Worm (Caenorhabditis elegans) whole organism, young adult: ENCODE data around the gene abu-14.

Experiments
- B0261.1 ChIP-seq: sonication (generic microtip); optimal IDR thresholded peaks from 2 replicates; lab custom pipeline; 2016; ENCODE audit warnings: mild to moderate bottlenecking, missing genetic modification characterization, moderate library complexity, missing compliant biosample characterization
- B0336.3 ChIP-seq: fragments of 200-800 bp; sonication (Bioruptor generic); IDR thresholded peaks from 2 replicates; pipeline ENCODE4 v1.3.6; 2022; ENCODE audit warnings: missing genetic modification characterization, missing compliant biosample characterization
- C06A6.2 ChIP-seq: fragments of 200-800 bp; sonication (Bioruptor generic); conservative IDR thresholded peaks from 2 replicates; pipeline ENCODE4 v1.3.6; 2022; ENCODE audit warnings: missing genetic modification characterization, missing compliant biosample characterization
- C17E4.6 ChIP-seq: fragments of 200-800 bp; sonication (Bioruptor generic); IDR thresholded peaks from 2 replicates; pipeline ENCODE4 v1.3.6; 2022; ENCODE audit warnings: missing genetic modification reagents, missing genetic modification characterization, missing compliant biosample characterization
- F22D6.2 ChIP-seq: sonication (generic microtip); optimal IDR thresholded peaks from 2 replicates; lab custom pipeline; 2016; ENCODE audit warnings: mild to moderate bottlenecking, missing genetic modification characterization, missing compliant biosample characterization
- F33H1.4 ChIP-seq: fragments of 200-800 bp; sonication (Bioruptor generic); IDR thresholded peaks from 2 replicates; pipeline ENCODE4 v1.3.6; 2022; ENCODE audit warnings: missing genetic modification reagents, missing genetic modification characterization, missing compliant biosample characterization
- F37B4.10 ChIP-seq: fragments of 200-800 bp; sonication (Bioruptor generic); IDR thresholded peaks from 2 replicates; pipeline ENCODE4 v1.3.6; 2022; ENCODE audit warnings: missing genetic modification characterization, missing compliant biosample characterization
- F52B5.7 ChIP-seq: sonication (generic microtip); optimal IDR thresholded peaks from 2 replicates; lab custom pipeline; 2016; ENCODE audit warnings: mild to moderate bottlenecking, missing genetic modification characterization, missing compliant biosample characterization
- K11D2.4 ChIP-seq: fragments of 200-800 bp; sonication (Bioruptor generic); IDR thresholded peaks from 2 replicates; pipeline ENCODE4 v1.3.6; 2022; ENCODE audit warnings: missing genetic modification reagents, missing genetic modification characterization, missing compliant biosample characterization
- Y53G8AR.9 ChIP-seq: fragments of 200-800 bp; sonication (Bioruptor generic); conservative IDR thresholded peaks from 2 replicates; pipeline ENCODE4 v1.3.6; 2022; ENCODE audit warnings: missing genetic modification reagents, missing genetic modification characterization, missing compliant biosample characterization
- Y56A3A.18 ChIP-seq: fragments of 200-800 bp; sonication (Bioruptor generic); IDR thresholded peaks from 2 replicates; pipeline ENCODE4 v1.3.6; 2022; ENCODE audit warnings: missing genetic modification reagents, missing genetic modification characterization, missing compliant biosample characterization
- ZK185.1 ChIP-seq: sonication (generic microtip); optimal IDR thresholded peaks from 2 replicates; lab custom pipeline; 2016; ENCODE audit warnings: mild to moderate bottlenecking, missing genetic modification characterization, missing compliant biosample characterization; ENCODE audit not compliant: poor library complexity, severe bottlenecking
- aptf-3 ChIP-seq: fragments of 200-800 bp; sonication (Bioruptor generic); IDR thresholded peaks from 2 replicates; pipeline ENCODE4 v1.3.6; 2022; ENCODE audit warnings: missing genetic modification characterization, missing compliant biosample characterization
- athp-1 ChIP-seq: sonication (generic microtip); optimal IDR thresholded peaks from 2 replicates; lab custom pipeline; 2017; ENCODE audit warnings: mild to moderate bottlenecking, missing genetic modification characterization, missing compliant biosample characterization
- attf-3 ChIP-seq: fragments of 200-800 bp; sonication (Bioruptor generic); conservative IDR thresholded peaks from 2 replicates; pipeline ENCODE4 v1.3.6; 2022; ENCODE audit warnings: missing genetic modification reagents, missing genetic modification characterization, missing compliant biosample characterization
- attf-5 ChIP-seq: fragments of 200-800 bp; sonication (Bioruptor generic); optimal IDR thresholded peaks from 2 replicates; lab custom pipeline; 2018; ENCODE audit warnings: mild to moderate bottlenecking, missing genetic modification characterization, missing compliant biosample characterization
- ccch-3 ChIP-seq: fragments of 200-800 bp; sonication (Bioruptor generic); optimal IDR thresholded peaks from 2 replicates; lab custom pipeline; 2018; ENCODE audit warnings: mild to moderate bottlenecking, missing genetic modification characterization, missing compliant biosample characterization
- cebp-2 ChIP-seq: fragments of 200-800 bp; sonication (Bioruptor generic); IDR thresholded peaks from 2 replicates; pipeline ENCODE4 v1.3.6; 2022; ENCODE audit warnings: missing genetic modification characterization, missing compliant biosample characterization
- ceh-100 ChIP-seq: fragments of 200-800 bp; sonication (Bioruptor generic); IDR thresholded peaks from 2 replicates; pipeline ENCODE4 v1.3.6; 2022; ENCODE audit warnings: missing genetic modification reagents, missing genetic modification characterization, missing compliant biosample characterization
- ceh-58 ChIP-seq: fragments of 200-800 bp; sonication (Bioruptor generic); IDR thresholded peaks from 2 replicates; pipeline ENCODE4 v1.3.6; 2022; ENCODE audit warnings: missing genetic modification characterization, missing compliant biosample characterization
- dox-1 ChIP-seq: fragments of 200-800 bp; sonication (Bioruptor generic); IDR thresholded peaks from 2 replicates; pipeline ENCODE4 v1.3.6; 2022; ENCODE audit warnings: missing genetic modification reagents, missing genetic modification characterization, missing compliant biosample characterization
- dpl-1 ChIP-seq: fragments of 150-350 bp; optimal IDR thresholded peaks from 2 replicates; lab custom pipeline; 2014; ENCODE audit warnings: missing biosample characterization, missing genetic modification reagents, missing genetic modification characterization
- egl-18 ChIP-seq: fragments of 200-800 bp; sonication (Bioruptor generic); IDR thresholded peaks from 2 replicates; pipeline ENCODE4 v1.3.6; 2022; ENCODE audit warnings: missing genetic modification reagents, missing genetic modification characterization, missing compliant biosample characterization
- ets-4 ChIP-seq: fragments of 200-800 bp; sonication (Bioruptor generic); optimal IDR thresholded peaks from 2 replicates; lab custom pipeline; 2018; ENCODE audit warnings: mild to moderate bottlenecking, missing genetic modification characterization, missing compliant biosample characterization
- hlh-12 ChIP-seq: sonication (generic microtip); optimal IDR thresholded peaks from 2 replicates; lab custom pipeline; 2016; ENCODE audit warnings: missing genetic modification characterization, missing compliant biosample characterization
- hrde-1 ChIP-seq: sonication (generic microtip); optimal IDR thresholded peaks from 2 replicates; lab custom pipeline; 2016; ENCODE audit warnings: missing genetic modification characterization, mild to moderate bottlenecking, missing compliant biosample characterization, moderate library complexity, missing genotype, missing genetic modification reagents, borderline replicate concordance
- lin-26 ChIP-seq: fragments of 200-800 bp; sonication (Bioruptor generic); IDR thresholded peaks from 2 replicates; pipeline ENCODE4 v1.3.6; 2022; ENCODE audit warnings: missing genetic modification reagents, missing genetic modification characterization, missing compliant biosample characterization
- lin-35 ChIP-seq, 3 experiments: fragments of 150-350 bp in 2 of 3; sonication (generic microtip) in 1 of 3; optimal IDR thresholded peaks; 2 replicates each; lab custom pipeline; 2014 to 2018; ENCODE audit warnings: missing biosample characterization in 3 of 3, missing genetic modification characterization in 3 of 3, missing genetic modification reagents in 3 of 3
- lin-54 ChIP-seq: fragments of 200-800 bp; sonication (Bioruptor generic); optimal IDR thresholded peaks from 2 replicates; lab custom pipeline; 2018; ENCODE audit warnings: mild to moderate bottlenecking, missing genetic modification characterization, missing compliant biosample characterization
- madf-10 ChIP-seq: sonication (generic microtip); optimal IDR thresholded peaks from 2 replicates; lab custom pipeline; 2016; ENCODE audit warnings: mild to moderate bottlenecking, missing genetic modification characterization, missing compliant biosample characterization
- madf-3 ChIP-seq: fragments of 200-800 bp; sonication (Bioruptor generic); IDR thresholded peaks from 2 replicates; pipeline ENCODE4 v1.3.6; 2022; ENCODE audit warnings: missing genetic modification reagents, missing genetic modification characterization, missing compliant biosample characterization
- madf-6 ChIP-seq: fragments of 200-800 bp; sonication (Bioruptor generic); IDR thresholded peaks from 2 replicates; pipeline ENCODE4 v1.3.6; 2022; ENCODE audit warnings: missing genetic modification reagents, missing genetic modification characterization, missing compliant biosample characterization
- madf-8 ChIP-seq: fragments of 200-800 bp; sonication (Bioruptor generic); conservative IDR thresholded peaks from 2 replicates; pipeline ENCODE4 v1.3.6; 2022; ENCODE audit warnings: missing genetic modification reagents, missing genetic modification characterization, missing compliant biosample characterization
- mes-4 ChIP-seq: sonication (generic microtip); optimal IDR thresholded peaks from 2 replicates; lab custom pipeline; 2016; ENCODE audit warnings: missing genotype, missing genetic modification characterization, missing compliant biosample characterization
- mxl-1 ChIP-seq: sonication (generic microtip); optimal IDR thresholded peaks from 2 replicates; lab custom pipeline; 2016; ENCODE audit warnings: missing genetic modification characterization, missing compliant biosample characterization
- nhr-120 ChIP-seq: fragments of 200-800 bp; sonication (Bioruptor generic); IDR thresholded peaks from 2 replicates; pipeline ENCODE4 v1.3.6; 2022; ENCODE audit warnings: missing genetic modification characterization, missing compliant biosample characterization
- nhr-179 ChIP-seq: sonication (generic microtip); optimal IDR thresholded peaks from 2 replicates; lab custom pipeline; 2016; ENCODE audit warnings: mild to moderate bottlenecking, missing genetic modification characterization, missing compliant biosample characterization
- nhr-90 ChIP-seq: sonication (generic microtip); optimal IDR thresholded peaks from 2 replicates; lab custom pipeline; 2016; ENCODE audit warnings: missing genotype, mild to moderate bottlenecking, missing genetic modification characterization, missing compliant biosample characterization
- rec-8 ChIP-seq, 2 experiments: sonication (generic microtip); optimal IDR thresholded peaks; 2 replicates each; lab custom pipeline; 2016; ENCODE audit warnings: mild to moderate bottlenecking in 2 of 2, missing genetic modification characterization in 2 of 2, missing genetic modification reagents in 2 of 2, missing genotype in 2 of 2, missing biosample characterization in 1 of 2, missing compliant biosample characterization in 1 of 2, moderate library complexity in 1 of 2
- repo-1 ChIP-seq: sonication (generic microtip); optimal IDR thresholded peaks from 2 replicates; lab custom pipeline; 2017; ENCODE audit warnings: mild to moderate bottlenecking, missing genetic modification characterization, missing compliant biosample characterization
- snpc-1.1 ChIP-seq: sonication (generic microtip); optimal IDR thresholded peaks from 2 replicates; lab custom pipeline; 2017; ENCODE audit warnings: missing genetic modification characterization, mild to moderate bottlenecking, missing compliant biosample characterization, antibody characterized with exemption, moderate library complexity, missing genotype, missing genetic modification reagents; ENCODE audit not compliant: insufficient read depth
- snpc-4 ChIP-seq, 5 experiments: fragments of 150-350 bp in 1 of 5; sonication (generic microtip) in 4 of 5; optimal IDR thresholded peaks; 2 replicates each; lab custom pipeline; 2014 to 2018; ENCODE audit warnings: missing genetic modification characterization in 5 of 5, missing biosample characterization in 3 of 5, antibody characterized with exemption in 2 of 5, mild to moderate bottlenecking in 2 of 5, missing compliant biosample characterization in 2 of 5, missing genotype in 2 of 5, moderate library complexity in 2 of 5, missing genetic modification reagents in 1 of 5
- tbp1 ChIP-seq: fragments of 200-800 bp; sonication (Bioruptor generic); optimal IDR thresholded peaks from 2 replicates; lab custom pipeline; 2018; ENCODE audit warnings: mild to moderate bottlenecking, missing genetic modification characterization, missing compliant biosample characterization
- tbx-9 ChIP-seq: sonication (generic microtip); optimal IDR thresholded peaks from 2 replicates; lab custom pipeline; 2016; ENCODE audit warnings: borderline replicate concordance, missing genetic modification characterization, inconsistent platforms, missing compliant biosample characterization
- unc-62 ChIP-seq: fragments of 150-350 bp; optimal IDR thresholded peaks from 2 replicates; lab custom pipeline; 2014; ENCODE audit warnings: missing biosample characterization, missing genetic modification reagents, missing genetic modification characterization
- zfh-2 ChIP-seq: fragments of 200-800 bp; sonication (Bioruptor generic); conservative IDR thresholded peaks from 2 replicates; pipeline ENCODE4 v1.3.6; 2022; ENCODE audit warnings: missing genetic modification reagents, missing genetic modification characterization, missing compliant biosample characterization
- zim-3 ChIP-seq: sonication (generic microtip); optimal IDR thresholded peaks from 2 replicates; lab custom pipeline; 2017; ENCODE audit warnings: mild to moderate bottlenecking, missing genetic modification characterization, moderate library complexity, missing compliant biosample characterization
- ztf-18 ChIP-seq: sonication (generic microtip); optimal IDR thresholded peaks from 2 replicates; lab custom pipeline; 2016; ENCODE audit warnings: missing genotype, mild to moderate bottlenecking, missing genetic modification characterization, missing compliant biosample characterization

abu-14 gene

DNA sequence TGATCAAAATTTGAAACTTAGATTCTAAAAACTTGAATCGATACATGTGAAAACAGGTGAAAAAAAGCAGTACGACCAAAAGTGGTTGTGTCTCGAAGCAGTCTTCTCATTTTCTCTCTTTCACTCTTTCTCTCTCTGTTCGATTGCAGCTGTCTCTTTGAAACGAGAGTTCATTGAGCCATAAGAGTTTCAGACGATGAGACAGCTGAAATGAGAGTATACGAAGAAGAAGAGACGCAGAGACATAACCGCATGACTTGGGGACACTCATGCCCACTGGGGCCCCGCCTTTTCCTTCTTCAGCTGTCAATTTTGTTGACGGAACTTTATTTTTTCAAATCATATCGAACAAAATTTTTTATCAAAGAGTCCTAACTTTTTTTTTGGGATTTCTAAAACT lies 47.0 kb upstream of the abu-14 start:
- TF ChIP-seq tbx-9 (tag; lab: Kevin White, UChicago) (no peak), F52B5.7 (no peak), egl-18 (GFP tag; lab: Robert Waterston, UW) (peak; percentile 4; the same call in 1 of the 2 replicates), madf-6 (no peak), cebp-2 (no peak), tbp1 (GFP tag; lab: Kevin White, UChicago) (peak; percentile 48), ZK185.1 (peak; percentile 74), madf-10 (tag; lab: Kevin White, UChicago) (peak; percentile 49), Y53G8AR.9 (GFP tag; lab: Robert Waterston, UW) (0 out of 2 replicates have a peak, but pooled peaks have one; percentile 31), nhr-90 (peak; percentile 1), ets-4 (no peak), zfh-2 (peak; percentile 32; the same call in 1 of the 2 replicates), ceh-58 (no peak), nhr-179 (tag; lab: Kevin White, UChicago) (no peak), zim-3 (tag; lab: Kevin White, UChicago) (no peak), F37B4.10 (GFP tag; lab: Robert Waterston, UW) (0 out of 2 replicates have a peak, but pooled peaks have one; percentile 68), C06A6.2 (GFP tag; lab: Robert Waterston, UW) (0 out of 2 replicates have a peak, but pooled peaks have one; percentile 47), F33H1.4 (no peak), K11D2.4 (GFP tag; lab: Robert Waterston, UW) (peak; percentile 70; the same call in 1 of the 2 replicates), mxl-1 (tag; lab: Kevin White, UChicago) (no peak), hrde-1 (tag; lab: Kevin White, UChicago) (no peak), F22D6.2 (peak; percentile 44), snpc-1.1 (tag; lab: Kevin White, UChicago) (no peak), lin-35 (GFP tag; optimal IDR thresholded peaks at IDR 0.05; lab: Kevin White, UChicago) (peak in 1 of 3 experiments; percentile 65), B0336.3 (GFP tag; lab: Robert Waterston, UW) (peak; percentile 61; the same call in 1 of the 2 replicates), ccch-3 (GFP tag; lab: Kevin White, UChicago) (no peak), attf-3 (GFP tag; lab: Robert Waterston, UW) (0 out of 2 replicates have a peak, but pooled peaks have one; percentile 36), madf-3 (peak; percentile 57; the same call in 1 of the 2 replicates), lin-54 (GFP tag; lab: Kevin White, UChicago) (peak; percentile 47), nhr-120 (GFP tag; lab: Robert Waterston, UW) (no peak), C17E4.6 (GFP tag; lab: Robert Waterston, UW) (no peak), dox-1 (GFP tag; lab: Robert Waterston, UW) (peak; percentile 72), aptf-3 (no peak), ztf-18 (peak; percentile 16), snpc-4 (GFP tag; optimal IDR thresholded peaks at IDR 0.05; lab: Kevin White, UChicago) (no peak), snpc-4 (tag; optimal IDR thresholded peaks at IDR 0.05; lab: Kevin White, UChicago) (peak in 1 of 4 experiments; percentile 48), hlh-12 (tag; lab: Kevin White, UChicago) (no peak), attf-5 (GFP tag; lab: Kevin White, UChicago) (peak; percentile 83), rec-8 (tag; optimal IDR thresholded peaks at IDR 0.05; lab: Kevin White, UChicago) (no peak), B0261.1 (tag; lab: Kevin White, UChicago) (no peak), lin-26 (GFP tag; lab: Robert Waterston, UW) (peak; percentile 71), mes-4 (no peak), ceh-100 (GFP tag; lab: Robert Waterston, UW) (no peak), athp-1 (tag; lab: Kevin White, UChicago) (no peak), dpl-1 (GFP tag; lab: Kevin White, UChicago) (no peak), Y56A3A.18 (GFP tag; lab: Robert Waterston, UW) (no peak), unc-62 (GFP tag; lab: Kevin White, UChicago) (peak; percentile 86), madf-8 (GFP tag; lab: Robert Waterston, UW) (no peak), repo-1 (tag; lab: Kevin White, UChicago) (no peak)
